Worm (Caenorhabditis elegans) whole organism, L2 larva: ENCODE data around the gene abi-1.

Experiments used
- C34F6.9 ChIP-seq: fragments of 150-350 bp; optimal IDR thresholded peaks from 2 replicates; lab custom pipeline; 2014; ENCODE audit warnings: missing biosample characterization, missing genetic modification characterization
- R02D3.7 ChIP-seq: fragments of 150-350 bp; optimal IDR thresholded peaks from 2 replicates; lab custom pipeline; 2014; ENCODE audit warnings: missing biosample characterization, missing genetic modification characterization
- Y55F3AM.14 ChIP-seq: fragments of 200-800 bp; sonication (Bioruptor generic); optimal IDR thresholded peaks from 2 replicates; lab custom pipeline; 2018; ENCODE audit warnings: mild to moderate bottlenecking, missing genetic modification characterization, missing compliant biosample characterization
- ZK546.5 ChIP-seq: sonication (generic microtip); optimal IDR thresholded peaks from 2 replicates; lab custom pipeline; 2017; ENCODE audit warnings: missing biosample characterization, missing genetic modification characterization
- alr-1 ChIP-seq: fragments of 150-350 bp; optimal IDR thresholded peaks from 2 replicates; lab custom pipeline; 2014; ENCODE audit warnings: missing biosample characterization, missing genetic modification characterization
- ama-1 ChIP-seq: fragments of 150-350 bp; optimal IDR thresholded peaks from 2 replicates; lab custom pipeline; 2018; ENCODE audit warnings: inconsistent platforms
- blmp-1 ChIP-seq: sonication (generic microtip); optimal IDR thresholded peaks from 2 replicates; lab custom pipeline; 2017; ENCODE audit warnings: missing genetic modification characterization, mild to moderate bottlenecking, missing compliant biosample characterization, antibody characterized with exemption, moderate library complexity; ENCODE audit not compliant: insufficient read depth
- ceh-16 ChIP-seq: fragments of 150-350 bp; optimal IDR thresholded peaks from 2 replicates; lab custom pipeline; 2014; ENCODE audit warnings: missing biosample characterization, missing genetic modification characterization
- crh-2 ChIP-seq: sonication (generic microtip); optimal IDR thresholded peaks from 2 replicates; lab custom pipeline; 2017; ENCODE audit warnings: missing biosample characterization, missing genetic modification characterization
- egl-27 ChIP-seq: sonication (generic microtip); optimal IDR thresholded peaks from 3 replicates; lab custom pipeline; 2017; ENCODE audit warnings: missing biosample characterization, missing genetic modification reagents, missing genetic modification characterization
- elt-3 ChIP-seq: sonication (generic microtip); optimal IDR thresholded peaks from 2 replicates; lab custom pipeline; 2017; ENCODE audit warnings: missing biosample characterization, missing genetic modification characterization
- fos-1 ChIP-seq: fragments of 150-350 bp; optimal IDR thresholded peaks from 2 replicates; lab custom pipeline; 2014; ENCODE audit warnings: missing biosample characterization, missing genetic modification characterization
- gmeb-1 ChIP-seq: fragments of 150-350 bp; optimal IDR thresholded peaks from 2 replicates; lab custom pipeline; 2014; ENCODE audit warnings: missing biosample characterization, missing genetic modification characterization
- lin-11 ChIP-seq: fragments of 150-350 bp; sonication (generic microtip); optimal IDR thresholded peaks from 2 replicates; lab custom pipeline; 2014; ENCODE audit warnings: missing biosample characterization, missing genetic modification characterization, inconsistent platforms, mixed read lengths
- lin-13 ChIP-seq: fragments of 150-350 bp; optimal IDR thresholded peaks from 2 replicates; lab custom pipeline; 2014; ENCODE audit warnings: missing biosample characterization, missing genetic modification reagents, missing genetic modification characterization
- lin-39 ChIP-seq: fragments of 150-350 bp; optimal IDR thresholded peaks from 2 replicates; lab custom pipeline; 2014; ENCODE audit warnings: missing biosample characterization, missing genetic modification reagents, missing genetic modification characterization
- lsy-2 ChIP-seq, 2 experiments: fragments of 150-350 bp in 1 of 2; sonication (generic microtip) in 1 of 2; optimal IDR thresholded peaks; 2 replicates each; lab custom pipeline; 2014 to 2017; ENCODE audit warnings: missing biosample characterization in 2 of 2, missing genetic modification characterization in 2 of 2
- mab-5 ChIP-seq: fragments of 150-350 bp; optimal IDR thresholded peaks from 2 replicates; lab custom pipeline; 2014; ENCODE audit warnings: missing biosample characterization, missing genetic modification characterization
- mbf-1 ChIP-seq: sonication (generic microtip); optimal IDR thresholded peaks from 2 replicates; lab custom pipeline; 2017; ENCODE audit warnings: missing biosample characterization, missing genetic modification characterization
- nhr-12 ChIP-seq: fragments of 150-350 bp; optimal IDR thresholded peaks from 2 replicates; lab custom pipeline; 2014; ENCODE audit warnings: missing biosample characterization, missing genetic modification characterization
- nhr-129 ChIP-seq: fragments of 150-350 bp; optimal IDR thresholded peaks from 2 replicates; lab custom pipeline; 2014; ENCODE audit warnings: missing biosample characterization, missing genetic modification characterization
- nhr-21 ChIP-seq: fragments of 150-350 bp; optimal IDR thresholded peaks from 2 replicates; lab custom pipeline; 2014; ENCODE audit warnings: missing biosample characterization, missing genetic modification characterization
- nhr-23 ChIP-seq: fragments of 150-350 bp; optimal IDR thresholded peaks from 2 replicates; lab custom pipeline; 2014; ENCODE audit warnings: missing biosample characterization, missing genetic modification reagents, missing genetic modification characterization
- nhr-25 ChIP-seq: fragments of 150-350 bp; sonication (generic microtip); optimal IDR thresholded peaks from 3 replicates; lab custom pipeline; 2014; ENCODE audit warnings: missing biosample characterization, missing genetic modification characterization
- nhr-77 ChIP-seq: fragments of 150-350 bp; optimal IDR thresholded peaks from 2 replicates; lab custom pipeline; 2014; ENCODE audit warnings: missing biosample characterization, missing genetic modification characterization
- peb-1 ChIP-seq: fragments of 150-350 bp; optimal IDR thresholded peaks from 2 replicates; lab custom pipeline; 2014; ENCODE audit warnings: missing biosample characterization, missing genetic modification characterization
- sem-4 ChIP-seq: fragments of 150-350 bp; optimal IDR thresholded peaks from 2 replicates; lab custom pipeline; 2014; ENCODE audit warnings: missing biosample characterization, missing genetic modification reagents, missing genetic modification characterization
- sma-3 ChIP-seq: sonication (generic microtip); optimal IDR thresholded peaks from 2 replicates; lab custom pipeline; 2016; ENCODE audit warnings: missing genetic modification reagents, missing genetic modification characterization, missing compliant biosample characterization
- sma-9 ChIP-seq, 2 experiments: fragments of 150-350 bp in 1 of 2; sonication (generic microtip) in 1 of 2; optimal IDR thresholded peaks; 2 replicates each; lab custom pipeline; 2014 to 2016; ENCODE audit warnings: missing genetic modification characterization in 2 of 2, mild to moderate bottlenecking in 1 of 2, missing biosample characterization in 1 of 2, missing compliant biosample characterization in 1 of 2, missing genetic modification reagents in 1 of 2, moderate library complexity in 1 of 2
- snpc-4 ChIP-seq: fragments of 150-350 bp; optimal IDR thresholded peaks from 2 replicates; lab custom pipeline; 2014; ENCODE audit warnings: missing biosample characterization, missing genetic modification characterization
- unc-39 ChIP-seq: fragments of 150-350 bp; optimal IDR thresholded peaks from 2 replicates; lab custom pipeline; 2014; ENCODE audit warnings: missing biosample characterization, missing genetic modification characterization
- unc-55 ChIP-seq: fragments of 150-350 bp; sonication (generic microtip); optimal IDR thresholded peaks from 3 replicates; lab custom pipeline; 2014; ENCODE audit warnings: missing biosample characterization, missing genetic modification reagents, missing genetic modification characterization
- unc-62 ChIP-seq: fragments of 150-350 bp; optimal IDR thresholded peaks from 2 replicates; lab custom pipeline; 2014; ENCODE audit warnings: missing biosample characterization, missing genetic modification reagents, missing genetic modification characterization
- zag-1 ChIP-seq: fragments of 150-350 bp; optimal IDR thresholded peaks from 2 replicates; lab custom pipeline; 2014; ENCODE audit warnings: missing biosample characterization, missing genetic modification characterization
- ztf-1 ChIP-seq: fragments of 200-800 bp; sonication (Bioruptor generic); conservative IDR thresholded peaks from 2 replicates; pipeline ENCODE4 v1.3.6; 2022; ENCODE audit warnings: missing genetic modification characterization, missing compliant biosample characterization
- ztf-4 ChIP-seq: fragments of 150-350 bp; optimal IDR thresholded peaks from 2 replicates; lab custom pipeline; 2014; ENCODE audit warnings: missing biosample characterization, missing genetic modification characterization

The abi-1 gene

DNA sequence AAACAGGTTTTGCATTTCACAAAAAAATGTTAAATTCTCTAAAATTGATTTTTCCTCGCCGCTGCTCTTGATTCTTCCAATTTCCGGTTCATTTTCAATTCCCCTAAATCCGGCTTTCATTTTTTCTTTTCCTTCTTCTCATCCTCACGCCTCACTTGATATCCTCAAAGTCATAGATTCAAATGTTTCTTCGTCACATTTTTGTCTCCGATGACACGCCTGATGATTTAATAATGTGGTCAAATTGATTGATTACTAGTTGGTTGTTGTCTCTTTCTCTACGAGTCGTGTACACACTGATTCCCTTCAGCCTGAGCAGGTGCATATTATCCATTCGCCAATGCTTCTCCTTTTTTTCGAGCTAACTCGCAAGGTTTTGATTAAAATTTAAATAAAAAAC is 28.9 kb upstream of the abi-1 start:
- no peak for TF ChIP-seq unc-39 (tag; lab: Kevin White, UChicago)
- TF ChIP-seq mbf-1 (tag; lab: Kevin White, UChicago) = no peak
- TF ChIP-seq crh-2 (tag; lab: Kevin White, UChicago) = no peak

DNA sequence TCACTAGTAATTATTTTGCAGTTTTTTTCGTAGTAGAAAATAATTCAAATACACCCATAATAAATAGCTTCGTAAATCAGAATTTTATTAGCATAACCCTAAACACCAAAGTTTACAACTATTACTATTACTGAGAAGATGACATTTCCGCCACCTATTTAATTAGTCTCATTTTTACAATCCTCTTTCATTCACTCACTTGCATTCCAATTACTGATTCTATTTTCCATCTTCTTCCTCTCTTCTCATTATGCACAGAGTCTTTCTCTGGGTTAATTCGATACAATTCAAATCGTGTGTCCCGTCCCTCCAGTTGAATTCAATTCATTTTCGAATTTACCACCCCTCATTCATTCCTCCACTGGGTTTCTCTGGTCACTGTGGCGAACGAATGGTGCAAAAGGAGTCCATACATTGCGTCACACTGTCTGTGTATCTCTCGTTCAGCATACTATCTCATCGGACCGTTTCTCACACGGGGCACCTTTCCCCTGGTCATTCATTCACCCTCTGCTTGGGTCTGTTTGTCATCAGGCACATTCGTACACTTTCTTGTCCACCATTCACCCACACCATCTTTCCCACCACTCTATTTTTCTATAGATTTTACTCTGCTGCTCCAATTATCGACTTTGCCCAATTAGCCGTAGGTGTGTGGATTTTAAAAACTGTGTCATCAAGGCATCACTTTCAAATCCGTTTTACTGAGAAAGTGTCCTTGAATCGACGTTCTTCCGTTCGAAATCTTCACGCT is 27.9 kb upstream of the abi-1 start:
- TF ChIP-seq nhr-12 (tag; lab: Kevin White, UChicago) (no peak), sma-9 (GFP tag; optimal IDR thresholded peaks at IDR 0.05; lab: Kevin White, UChicago) (peak; percentile 2), sma-9 (tag; optimal IDR thresholded peaks at IDR 0.05; lab: Kevin White, UChicago) (no peak), ztf-4 (tag; lab: Kevin White, UChicago) (no peak), R02D3.7 (tag; lab: Kevin White, UChicago) (no peak), nhr-129 (tag; lab: Kevin White, UChicago) (no peak), alr-1 (tag; lab: Kevin White, UChicago) (no peak)

DNA sequence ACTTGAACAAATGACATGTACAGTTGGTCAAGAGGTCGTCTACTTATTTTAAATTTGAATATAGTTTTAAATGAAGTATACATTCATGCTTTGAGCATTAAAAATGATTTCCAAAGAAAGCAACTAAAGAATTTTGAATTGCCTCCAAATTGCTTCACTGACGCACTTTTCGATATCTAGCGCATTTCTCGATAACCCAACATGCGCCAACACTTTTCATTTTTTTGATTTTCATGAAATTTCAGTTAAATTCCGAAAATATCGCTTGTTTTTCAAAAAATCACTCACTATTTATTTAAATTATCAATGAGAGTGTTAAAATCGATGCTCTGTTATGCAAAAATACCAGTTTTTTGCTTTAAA is 27.3 kb upstream of the abi-1 start:
- TF ChIP-seq lin-11 (tag; lab: Kevin White, UChicago) (no peak), zag-1 (tag; lab: Kevin White, UChicago) (no peak), ZK546.5 (tag; lab: Kevin White, UChicago) (no peak), snpc-4 (tag; lab: Kevin White, UChicago) (no peak), ama-1 (lab: Kevin White, UChicago) (no peak), gmeb-1 (tag; lab: Kevin White, UChicago) (peak; percentile 35), peb-1 (tag; lab: Kevin White, UChicago) (no peak), ztf-4 (tag; lab: Kevin White, UChicago) (no peak), mbf-1 (tag; lab: Kevin White, UChicago) (no peak), ztf-1 (GFP tag; lab: Robert Waterston, UW) (no peak), nhr-21 (tag; lab: Kevin White, UChicago) (no peak), elt-3 (no peak), lsy-2 (tag; optimal IDR thresholded peaks at IDR 0.05; lab: Kevin White, UChicago) (peak; percentile 8 to 18)
- TF ChIP-seq, all 48 proteins: peak for 2

DNA sequence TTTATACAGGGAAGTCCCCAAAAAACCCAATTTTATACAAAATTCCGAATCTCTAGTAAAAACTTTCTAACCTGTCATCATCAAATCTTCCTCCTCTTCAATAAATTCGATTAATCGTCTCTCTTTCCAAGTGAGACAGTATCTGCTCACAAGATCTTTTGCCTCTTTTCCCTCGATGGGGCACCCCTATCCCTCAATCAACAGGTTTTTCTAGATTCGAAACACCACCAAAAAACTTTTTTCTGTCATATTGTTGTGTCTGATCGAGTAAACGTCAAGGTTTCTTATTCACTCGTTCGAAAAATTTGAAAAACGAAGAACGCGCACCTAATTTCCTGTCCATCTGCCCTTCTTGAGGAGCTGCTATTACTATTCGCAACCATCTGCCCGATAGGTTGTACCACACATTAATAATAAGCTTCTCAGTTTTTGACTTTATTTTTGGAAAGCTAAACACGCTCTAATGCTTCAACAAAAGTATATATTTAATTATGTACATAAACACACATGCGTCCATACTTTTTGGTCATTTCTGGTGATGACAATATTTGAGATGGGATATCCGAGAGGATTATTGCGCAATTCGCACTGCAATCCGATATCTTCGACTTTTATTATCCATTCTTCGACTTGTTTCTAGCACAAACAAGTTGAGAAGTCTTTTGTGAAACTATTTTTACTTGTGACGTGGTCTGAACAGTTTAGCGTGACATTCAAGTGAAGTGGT is 26.7 kb upstream of the abi-1 start:
- TF ChIP-seq unc-62 (GFP tag; lab: Kevin White, UChicago) (no peak), ceh-16 (tag; lab: Kevin White, UChicago) (peak; percentile 80)

DNA sequence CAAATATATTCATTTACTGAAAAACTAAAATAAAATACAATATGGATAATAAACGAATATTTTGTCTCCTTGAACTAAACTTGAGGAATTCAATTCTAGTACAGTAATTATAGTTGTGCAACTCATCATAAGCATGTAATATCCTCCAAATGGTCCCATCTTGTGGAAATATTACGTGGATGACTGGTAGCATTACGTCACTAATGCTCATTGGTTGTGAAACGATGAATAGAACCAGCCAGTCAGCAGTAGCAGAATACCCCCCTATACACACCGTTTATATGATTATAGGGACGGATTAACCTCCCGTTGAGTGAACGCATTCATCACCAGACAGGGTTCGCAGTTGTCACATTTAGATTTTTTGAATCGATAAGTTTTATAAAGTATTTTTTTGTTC is 25.8 kb upstream of the abi-1 start:
- TF ChIP-seq unc-55 (GFP tag; lab: Kevin White, UChicago) = no peak
- TF ChIP-seq ceh-16 (tag; lab: Kevin White, UChicago) = peak; percentile 4

DNA sequence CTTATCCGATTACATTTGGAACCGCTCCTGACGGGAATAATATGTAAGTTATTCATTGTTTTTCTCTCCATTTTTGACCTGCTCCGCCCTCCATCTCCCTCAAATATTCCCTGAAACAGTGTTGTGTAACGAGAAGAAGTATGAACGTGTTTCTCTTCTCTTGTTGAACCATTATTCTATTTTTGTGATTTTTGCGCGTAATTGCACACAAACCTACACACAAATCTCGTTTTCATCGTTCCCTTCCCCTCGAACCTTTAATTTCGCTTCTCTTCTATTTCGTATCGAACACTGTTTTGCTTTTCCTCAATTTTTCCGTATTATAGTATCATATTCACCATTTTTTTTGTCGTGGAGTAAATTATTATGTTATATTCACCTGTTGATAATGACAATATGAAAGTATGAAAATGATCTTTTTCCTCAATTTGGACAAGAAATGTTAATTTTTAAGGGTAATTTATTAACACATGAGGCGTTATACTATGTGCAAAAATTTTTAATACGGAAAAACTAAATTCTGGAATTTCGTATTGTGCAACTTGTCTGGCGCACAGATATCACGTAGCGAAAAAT is 24.7 kb upstream of the abi-1 start:
- TF ChIP-seq ama-1 (lab: Kevin White, UChicago) (peak; percentile 28), nhr-23 (tag; lab: Kevin White, UChicago) (no peak), unc-39 (tag; lab: Kevin White, UChicago) (no peak), nhr-77 (tag; lab: Kevin White, UChicago) (no peak), lsy-2 (tag; optimal IDR thresholded peaks at IDR 0.05; lab: Kevin White, UChicago) (no peak), lin-13 (no peak)

DNA sequence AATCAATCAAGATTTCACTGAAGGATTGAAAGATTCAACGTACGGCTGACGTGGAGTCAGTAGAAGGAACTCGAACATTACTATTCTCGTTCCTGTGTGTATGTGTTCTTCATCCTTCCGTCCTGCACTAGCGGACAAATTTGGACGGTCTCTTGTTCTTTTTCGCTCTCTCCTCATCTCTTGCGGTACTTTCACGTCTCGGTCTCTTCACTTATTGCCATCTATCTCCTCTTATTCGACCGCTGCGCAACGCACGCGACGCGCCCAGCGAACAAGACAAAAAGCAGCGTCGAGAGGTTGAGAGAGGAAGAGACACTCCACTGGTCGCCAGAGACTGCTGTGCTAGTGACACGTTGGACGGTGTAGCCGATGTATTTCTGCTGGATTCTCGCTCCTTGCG is 22.9 kb upstream of the abi-1 start:
- TF ChIP-seq Y55F3AM.14 (GFP tag; lab: Kevin White, UChicago) (peak; percentile 70), nhr-25 (tag; lab: Kevin White, UChicago) (peak; percentile 60), nhr-12 (tag; lab: Kevin White, UChicago) (no peak), mab-5 (tag; lab: Kevin White, UChicago) (no peak), alr-1 (tag; lab: Kevin White, UChicago) (no peak), crh-2 (tag; lab: Kevin White, UChicago) (peak; percentile 51), lin-39 (tag; lab: Kevin White, UChicago) (no peak), lsy-2 (tag; optimal IDR thresholded peaks at IDR 0.05; lab: Kevin White, UChicago) (peak in 1 of 2 experiments; percentile 64), lin-13 (peak; percentile 12), fos-1 (tag; lab: Kevin White, UChicago) (peak; percentile 54), lin-11 (tag; lab: Kevin White, UChicago) (peak; percentile 84), gmeb-1 (tag; lab: Kevin White, UChicago) (no peak), nhr-21 (tag; lab: Kevin White, UChicago) (peak; percentile 73), nhr-129 (tag; lab: Kevin White, UChicago) (peak; percentile 88), C34F6.9 (tag; lab: Kevin White, UChicago) (peak; percentile 87), egl-27 (peak; percentile 26), sma-3 (peak; percentile 34), sem-4 (peak; percentile 62), blmp-1 (tag; lab: Kevin White, UChicago) (peak; percentile 24), ztf-4 (tag; lab: Kevin White, UChicago) (peak; percentile 7)
